Worm (Caenorhabditis elegans) whole organism, L3 larva: ENCODE results near the gene lam-1.
"Not testable (repeated sequence)": the region's sequence is repeated elsewhere in the genome, so short reads cannot be mapped to it uniquely, and the experiment has no call there.

Experiments used
- R02D3.7 ChIP-seq: fragments of 150-350 bp; optimal IDR thresholded peaks from 2 replicates; lab custom pipeline; 2014; ENCODE audit warnings: missing biosample characterization, missing genetic modification characterization
- aly-2 ChIP-seq: fragments of 150-350 bp; optimal IDR thresholded peaks from 2 replicates; lab custom pipeline; 2014; ENCODE audit warnings: missing biosample characterization, missing genetic modification characterization
- ama-1 ChIP-seq: fragments of 150-350 bp; optimal IDR thresholded peaks from 2 replicates; lab custom pipeline; 2018
- ceh-16 ChIP-seq: sonication (generic microtip); optimal IDR thresholded peaks from 2 replicates; lab custom pipeline; 2017; ENCODE audit warnings: missing biosample characterization, missing genetic modification characterization
- ceh-28 ChIP-seq: fragments of 150-350 bp; optimal IDR thresholded peaks from 2 replicates; lab custom pipeline; 2014; ENCODE audit warnings: missing biosample characterization, missing genetic modification reagents, missing genetic modification characterization
- ceh-9 ChIP-seq: sonication (generic microtip); optimal IDR thresholded peaks from 2 replicates; lab custom pipeline; 2018; ENCODE audit warnings: missing biosample characterization, missing genetic modification characterization
- daf-12 ChIP-seq: fragments of 150-350 bp; optimal IDR thresholded peaks from 2 replicates; lab custom pipeline; 2014; ENCODE audit warnings: missing biosample characterization, missing genetic modification reagents, missing genetic modification characterization
- egl-27 ChIP-seq: sonication (generic microtip); optimal IDR thresholded peaks from 4 replicates; lab custom pipeline; 2017; ENCODE audit warnings: missing biosample characterization, missing genetic modification reagents, missing genetic modification characterization
- egl-5 ChIP-seq: fragments of 150-350 bp; optimal IDR thresholded peaks from 2 replicates; lab custom pipeline; 2017; ENCODE audit warnings: missing biosample characterization, missing genetic modification reagents, missing genetic modification characterization, inconsistent platforms
- elt-1 ChIP-seq: fragments of 150-350 bp; optimal IDR thresholded peaks from 2 replicates; lab custom pipeline; 2014; ENCODE audit warnings: missing biosample characterization, missing genetic modification characterization
- elt-2 ChIP-seq: sonication (generic microtip); optimal IDR thresholded peaks from 2 replicates; lab custom pipeline; 2016; ENCODE audit warnings: missing genetic modification reagents, mild to moderate bottlenecking, missing genetic modification characterization, missing compliant biosample characterization
- elt-3 ChIP-seq, 3 experiments: fragments of 150-350 bp in 1 of 3; sonication (generic microtip) in 2 of 3; optimal IDR thresholded peaks; 2 replicates in 2 of 3; 4 replicates in 1 of 3; lab custom pipeline; 2014 to 2017; ENCODE audit warnings: missing biosample characterization in 3 of 3, missing genetic modification characterization in 3 of 3
- fkh-10 ChIP-seq: sonication (generic microtip); optimal IDR thresholded peaks from 2 replicates; lab custom pipeline; 2017; ENCODE audit warnings: missing biosample characterization, missing genetic modification reagents, missing genetic modification characterization
- fkh-2 ChIP-seq: fragments of 150-350 bp; optimal IDR thresholded peaks from 2 replicates; lab custom pipeline; 2014; ENCODE audit warnings: missing biosample characterization, missing genetic modification reagents, missing genetic modification characterization
- jun-1 ChIP-seq: fragments of 150-350 bp; optimal IDR thresholded peaks from 2 replicates; lab custom pipeline; 2014; ENCODE audit warnings: missing biosample characterization, missing genetic modification reagents, missing genetic modification characterization
- lin-15B ChIP-seq: fragments of 150-350 bp; optimal IDR thresholded peaks from 2 replicates; lab custom pipeline; 2014; ENCODE audit warnings: missing biosample characterization, missing genetic modification characterization
- lsy-12 ChIP-seq: sonication (generic microtip); optimal IDR thresholded peaks from 2 replicates; lab custom pipeline; 2016; ENCODE audit warnings: mild to moderate bottlenecking, missing genetic modification characterization, missing compliant biosample characterization
- mml-1 ChIP-seq: fragments of 150-350 bp; sonication (generic microtip); optimal IDR thresholded peaks from 3 replicates; lab custom pipeline; 2014; ENCODE audit warnings: missing biosample characterization, missing genetic modification characterization
- nfya-1 ChIP-seq: sonication (generic microtip); optimal IDR thresholded peaks from 2 replicates; lab custom pipeline; 2017; ENCODE audit warnings: missing genetic modification characterization, mild to moderate bottlenecking, missing compliant biosample characterization, antibody characterized with exemption, moderate library complexity; ENCODE audit not compliant: insufficient read depth
- nhr-11 ChIP-seq: fragments of 150-350 bp; optimal IDR thresholded peaks from 2 replicates; lab custom pipeline; 2014; ENCODE audit warnings: missing biosample characterization, missing genetic modification characterization
- nhr-12 ChIP-seq: fragments of 150-350 bp; optimal IDR thresholded peaks from 2 replicates; lab custom pipeline; 2014; ENCODE audit warnings: missing biosample characterization, missing genetic modification characterization
- nhr-23 ChIP-seq: fragments of 150-350 bp; optimal IDR thresholded peaks from 2 replicates; lab custom pipeline; 2014; ENCODE audit warnings: missing biosample characterization, missing genetic modification reagents, missing genetic modification characterization
- nhr-25 ChIP-seq: sonication (generic microtip); optimal IDR thresholded peaks from 2 replicates; lab custom pipeline; 2017; ENCODE audit warnings: missing biosample characterization, missing genetic modification characterization
- nhr-28 ChIP-seq: fragments of 150-350 bp; optimal IDR thresholded peaks from 2 replicates; lab custom pipeline; 2014; ENCODE audit warnings: missing biosample characterization, missing genetic modification characterization
- nhr-76 ChIP-seq: fragments of 150-350 bp; sonication (generic microtip); optimal IDR thresholded peaks from 5 replicates; lab custom pipeline; 2014; ENCODE audit warnings: missing biosample characterization, missing genetic modification characterization
- nhr-77 ChIP-seq: fragments of 150-350 bp; optimal IDR thresholded peaks from 2 replicates; lab custom pipeline; 2014; ENCODE audit warnings: missing biosample characterization, missing genetic modification characterization
- pqm-1 ChIP-seq: fragments of 150-350 bp; optimal IDR thresholded peaks from 2 replicates; lab custom pipeline; 2017; ENCODE audit warnings: missing biosample characterization, missing genetic modification characterization, inconsistent platforms
- sea-2 ChIP-seq: fragments of 150-350 bp; sonication (generic microtip); optimal IDR thresholded peaks from 4 replicates; lab custom pipeline; 2014; ENCODE audit warnings: missing biosample characterization, missing genetic modification reagents, missing genetic modification characterization
- skn-1 ChIP-seq: fragments of 150-350 bp; optimal IDR thresholded peaks from 2 replicates; lab custom pipeline; 2014; ENCODE audit warnings: missing biosample characterization, missing genetic modification characterization
- tbx-2 ChIP-seq: sonication (generic microtip); optimal IDR thresholded peaks from 2 replicates; lab custom pipeline; 2016; ENCODE audit warnings: mild to moderate bottlenecking, missing genetic modification characterization, missing compliant biosample characterization
- unc-39 ChIP-seq: sonication (generic microtip); optimal IDR thresholded peaks from 4 replicates; lab custom pipeline; 2017; ENCODE audit warnings: missing biosample characterization, missing genetic modification characterization
- unc-62 ChIP-seq: fragments of 150-350 bp; sonication (generic microtip); optimal IDR thresholded peaks from 4 replicates; lab custom pipeline; 2014; ENCODE audit warnings: missing biosample characterization, missing genetic modification reagents, missing genetic modification characterization
- zag-1 ChIP-seq: fragments of 150-350 bp; optimal IDR thresholded peaks from 2 replicates; lab custom pipeline; 2014; ENCODE audit warnings: missing biosample characterization, missing genetic modification characterization
- ztf-11 ChIP-seq: fragments of 150-350 bp; optimal IDR thresholded peaks from 2 replicates; lab custom pipeline; 2014; ENCODE audit warnings: missing biosample characterization, missing genetic modification characterization
- ztf-4 ChIP-seq: fragments of 150-350 bp; optimal IDR thresholded peaks from 2 replicates; lab custom pipeline; 2014; ENCODE audit warnings: missing biosample characterization, missing genetic modification characterization

lam-1 gene

DNA sequence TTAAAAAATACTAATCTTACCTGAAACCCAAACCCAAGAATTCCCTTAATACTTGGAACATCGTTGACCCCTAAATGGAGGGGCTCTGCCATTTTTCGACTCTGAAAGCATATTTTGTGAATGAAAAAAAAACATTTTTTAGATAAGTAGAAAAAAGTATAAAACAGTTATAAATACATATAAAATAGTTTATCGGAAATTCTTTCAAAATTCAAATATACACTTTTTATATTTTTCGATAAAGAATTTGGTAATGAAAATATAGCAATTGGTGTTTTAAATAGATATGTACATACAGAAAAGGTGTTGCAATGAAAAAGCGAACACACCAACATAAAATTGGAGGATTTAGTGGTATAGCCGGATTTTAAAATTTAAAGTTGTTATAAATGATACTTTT, 42.0 kb downstream of the lam-1 start, which contains the start of gene Y59E9AL.4:
TSS of gene Y59E9AL.4 (minus strand) at position 101 of the 400 bp plus-strand sequence.
- TF ChIP-seq fkh-2 (tag; lab: Kevin White, UChicago) (no peak), unc-39 (tag; lab: Kevin White, UChicago) (no peak), ztf-4 (tag; lab: Kevin White, UChicago) (no peak), elt-1 (tag; lab: Kevin White, UChicago) (no peak), nhr-28 (tag; lab: Kevin White, UChicago) (no peak), sea-2 (no peak), lsy-12 (tag; lab: Kevin White, UChicago) (no peak), ztf-11 (tag; lab: Kevin White, UChicago) (no peak), egl-27 (tag; lab: Kevin White, UChicago) (no peak), elt-3 (tag; optimal IDR thresholded peaks at IDR 0.05; lab: Kevin White, UChicago) (no peak), unc-62 (GFP tag; lab: Kevin White, UChicago) (no peak), lin-15B (no peak), nhr-12 (tag; lab: Kevin White, UChicago) (no peak), fkh-10 (GFP tag; lab: Kevin White, UChicago) (no peak), tbx-2 (tag; lab: Kevin White, UChicago) (no peak)

DNA sequence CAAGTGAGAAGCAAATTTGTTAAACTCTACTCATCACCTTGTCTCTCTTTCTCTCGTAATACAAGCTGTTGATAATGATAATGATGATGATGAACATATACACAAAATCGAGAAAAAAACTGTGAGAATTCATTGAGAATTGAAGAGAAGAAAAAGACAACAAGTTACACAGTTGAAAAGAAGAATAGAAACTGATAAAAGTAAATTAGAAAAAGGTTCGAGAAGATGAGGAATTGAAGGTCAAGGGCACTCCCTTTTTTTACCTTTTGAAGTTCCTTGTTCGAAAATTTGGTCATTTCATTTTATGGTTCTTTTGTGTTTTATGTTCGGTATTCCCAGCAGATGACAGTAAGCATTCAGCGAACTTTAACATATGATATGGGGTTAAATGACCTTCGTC, 43.2 kb downstream of the lam-1 start:
- TF ChIP-seq ama-1 (lab: Kevin White, UChicago), result no peak
- TF ChIP-seq egl-27 (tag; lab: Kevin White, UChicago), result no peak
- TF ChIP-seq unc-39 (tag; lab: Kevin White, UChicago), result no peak
- no peak for TF ChIP-seq daf-12 (tag; lab: Kevin White, UChicago)
- no peak for TF ChIP-seq ceh-9 (tag; lab: Kevin White, UChicago)
- TF ChIP-seq nhr-23 (tag; lab: Kevin White, UChicago), result peak; percentile 82
- peak; percentile 66 for TF ChIP-seq nhr-25 (tag; lab: Kevin White, UChicago)

DNA sequence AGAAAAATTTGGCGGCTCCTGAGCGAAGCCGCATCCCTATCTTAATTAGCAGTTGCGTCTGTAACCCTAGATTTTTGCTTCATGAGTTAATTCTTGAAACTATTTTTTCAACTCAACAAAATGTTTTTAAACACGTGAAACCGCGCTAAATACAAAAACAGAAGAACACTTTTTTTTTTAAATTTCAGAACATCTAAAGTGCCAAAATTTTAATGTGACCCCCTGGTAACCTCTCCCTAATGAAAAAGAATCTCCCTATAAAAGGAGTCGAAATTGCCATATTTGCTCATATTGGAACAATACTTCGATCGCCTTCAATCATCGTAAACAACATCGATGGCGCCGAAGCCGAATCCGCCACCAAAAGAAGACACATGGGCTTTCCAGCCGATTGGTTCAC, 45.4 kb downstream of the lam-1 start, which contains the start of gene nsph-4.2:
TSS of gene nsph-4.2 (plus strand) at position 301 of the 400 bp plus-strand sequence.
- not testable (repeated sequence) for TF ChIP-seq elt-2 (tag; lab: Kevin White, UChicago); skn-1 (tag; lab: Kevin White, UChicago); ama-1 (lab: Kevin White, UChicago)

DNA sequence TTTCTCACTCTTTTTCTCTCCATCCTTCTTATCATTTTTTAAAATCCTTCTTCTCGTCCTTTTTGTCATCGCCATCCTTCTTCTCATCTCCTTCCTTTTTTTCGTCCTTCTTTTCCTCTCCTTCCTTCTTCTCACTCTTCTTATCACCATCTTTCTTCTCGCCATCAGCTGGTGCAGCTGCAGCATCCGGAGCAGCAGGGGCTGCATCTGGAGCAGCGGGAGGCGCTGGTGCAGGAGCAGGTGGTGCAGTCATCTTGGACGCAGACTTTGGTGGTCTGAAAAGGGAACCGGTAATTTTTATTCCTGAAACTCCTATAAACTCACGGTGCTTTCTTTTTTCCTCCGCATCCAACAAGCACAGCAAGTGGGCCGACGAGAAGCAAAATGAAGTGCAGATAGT, 48.6 kb downstream of the lam-1 start:
- TF ChIP-seq nfya-1 (no peak), aly-2 (no peak), nhr-77 (no peak), ztf-4 (tag; lab: Kevin White, UChicago) (no peak), ztf-11 (tag; lab: Kevin White, UChicago) (no peak), ama-1 (lab: Kevin White, UChicago) (no peak), nhr-76 (tag; lab: Kevin White, UChicago) (no peak), elt-3 (tag; optimal IDR thresholded peaks at IDR 0.05; lab: Kevin White, UChicago) (no peak), jun-1 (no peak), nhr-11 (no peak)

DNA sequence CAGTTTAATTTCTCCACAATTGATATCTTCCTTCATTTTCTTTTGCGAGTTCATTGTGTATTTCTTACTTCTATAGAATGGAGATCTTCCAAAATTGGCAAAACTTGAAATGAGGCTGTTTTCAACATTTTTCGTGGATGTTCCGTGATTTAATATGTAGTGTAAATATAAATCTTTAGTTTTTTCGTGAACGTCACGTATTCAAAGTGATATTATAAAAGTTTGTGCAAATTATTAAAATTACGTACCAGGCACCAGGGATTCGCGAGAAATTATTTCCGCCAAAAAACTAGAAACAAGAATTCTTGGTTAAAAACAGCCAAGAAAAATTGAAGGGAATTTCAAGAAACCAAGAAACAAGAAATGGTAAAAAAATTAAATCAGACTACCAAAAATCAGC, 51.1 kb downstream of the lam-1 start, which contains the start of gene Y59E9AL.8:
TSS of gene Y59E9AL.8 (minus strand) at position 101 of the 400 bp plus-strand sequence.
- TF ChIP-seq elt-2 (tag; lab: Kevin White, UChicago) (no peak), ceh-16 (tag; lab: Kevin White, UChicago) (no peak), egl-5 (no peak), pqm-1 (tag; lab: Kevin White, UChicago) (no peak), elt-1 (tag; lab: Kevin White, UChicago) (no peak), mml-1 (no peak), aly-2 (no peak), R02D3.7 (tag; lab: Kevin White, UChicago) (no peak), ceh-28 (tag; lab: Kevin White, UChicago) (no peak), zag-1 (tag; lab: Kevin White, UChicago) (no peak), nhr-25 (tag; lab: Kevin White, UChicago) (no peak)
- TF ChIP-seq, all 47 proteins: peak for 0
